Fruit fly (Drosophila melanogaster) S2 (cell line): ENCODE data around the gene CG8379.

Experiments
- CG8478 ChIP-seq: fragments of >200 bp; optimal IDR thresholded peaks from 2 replicates; lab custom pipeline; 2018
- CTCF ChIP-seq, 2 experiments: fragments of >200 bp; optimal IDR thresholded peaks; 2 replicates each; lab custom pipeline; 2018

dm6 chr3R:8818239-8818638 is 6.0 kb upstream of the CG8379 start:
- TF ChIP-seq CG8478 (lab: Kevin White, UChicago) (no peak), CTCF (optimal IDR thresholded peaks at IDR 0.05; lab: Kevin White, UChicago) (no peak)
